Worm (Caenorhabditis elegans) whole organism, mixed stage, embryonic: ENCODE measurements around the gene dhcr-24.

Source experiments
- M03D4.4 ChIP-seq: sonication (generic microtip); optimal IDR thresholded peaks from 2 replicates; lab custom pipeline; 2017; ENCODE audit warnings: mild to moderate bottlenecking, missing genetic modification characterization, missing compliant biosample characterization
- bed-3 ChIP-seq: fragments of 200-800 bp; sonication (Bioruptor generic); optimal IDR thresholded peaks from 3 replicates; lab custom pipeline; 2018; ENCODE audit warnings: mild to moderate bottlenecking, missing genetic modification characterization, moderate library complexity, missing compliant biosample characterization
- blmp-1 ChIP-seq: fragments of 150-350 bp; optimal IDR thresholded peaks from 2 replicates; lab custom pipeline; 2014; ENCODE audit warnings: missing biosample characterization, missing genetic modification characterization
- ceh-39 ChIP-seq: fragments of 150-350 bp; optimal IDR thresholded peaks from 2 replicates; lab custom pipeline; 2014; ENCODE audit warnings: missing biosample characterization, missing genetic modification characterization
- ceh-43 ChIP-seq: fragments of 200-800 bp; sonication (Bioruptor generic); optimal IDR thresholded peaks from 2 replicates; lab custom pipeline; 2018; ENCODE audit warnings: mild to moderate bottlenecking, missing genetic modification characterization, moderate library complexity, missing compliant biosample characterization
- ceh-83 ChIP-seq: fragments of 200-800 bp; sonication (Bioruptor generic); optimal IDR thresholded peaks from 2 replicates; lab custom pipeline; 2018; ENCODE audit warnings: mild to moderate bottlenecking, missing genetic modification characterization, missing compliant biosample characterization
- ces-1 ChIP-seq: fragments of 150-350 bp; optimal IDR thresholded peaks from 2 replicates; lab custom pipeline; 2014; ENCODE audit warnings: missing biosample characterization, missing genetic modification reagents, missing genetic modification characterization
- cnd-1 ChIP-seq: fragments of 200-800 bp; sonication (Bioruptor generic); optimal IDR thresholded peaks from 2 replicates; lab custom pipeline; 2018; ENCODE audit warnings: mild to moderate bottlenecking, missing genetic modification characterization, missing compliant biosample characterization
- drap-1 ChIP-seq: fragments of 200-800 bp; sonication (Bioruptor generic); optimal IDR thresholded peaks from 3 replicates; lab custom pipeline; 2018; ENCODE audit warnings: mild to moderate bottlenecking, missing genetic modification characterization, missing compliant biosample characterization
- elt-1 ChIP-seq: sonication (generic microtip); optimal IDR thresholded peaks from 2 replicates; lab custom pipeline; 2017; ENCODE audit warnings: missing genetic modification characterization, mild to moderate bottlenecking, missing compliant biosample characterization, antibody characterized with exemption, moderate library complexity, borderline replicate concordance; ENCODE audit not compliant: insufficient read depth
- elt-3 ChIP-seq: fragments of 150-350 bp; optimal IDR thresholded peaks from 2 replicates; lab custom pipeline; 2014; ENCODE audit warnings: missing biosample characterization, missing genetic modification characterization
- flh-1 ChIP-seq: fragments of 200-800 bp; sonication (Bioruptor generic); optimal IDR thresholded peaks from 2 replicates; lab custom pipeline; 2018; ENCODE audit warnings: mild to moderate bottlenecking, missing genetic modification characterization, moderate library complexity, missing compliant biosample characterization
- ham-2 ChIP-seq: fragments of 200-800 bp; sonication (Bioruptor generic); optimal IDR thresholded peaks from 2 replicates; lab custom pipeline; 2018; ENCODE audit warnings: mild to moderate bottlenecking, missing genetic modification characterization, missing compliant biosample characterization
- hlh-1 ChIP-seq: fragments of 150-350 bp; optimal IDR thresholded peaks from 2 replicates; lab custom pipeline; 2014; ENCODE audit warnings: missing biosample characterization, missing genetic modification reagents, missing genetic modification characterization
- lin-13 ChIP-seq: fragments of 150-350 bp; optimal IDR thresholded peaks from 2 replicates; lab custom pipeline; 2014; ENCODE audit warnings: missing biosample characterization, missing genetic modification characterization
- lin-32 ChIP-seq: fragments of 200-800 bp; sonication (Bioruptor generic); optimal IDR thresholded peaks from 2 replicates; lab custom pipeline; 2018; ENCODE audit warnings: mild to moderate bottlenecking, missing genetic modification characterization, missing compliant biosample characterization
- lsy-2 ChIP-seq: fragments of 150-350 bp; optimal IDR thresholded peaks from 2 replicates; lab custom pipeline; 2014; ENCODE audit warnings: missing biosample characterization, missing genetic modification characterization
- mab-5 ChIP-seq: fragments of 150-350 bp; optimal IDR thresholded peaks from 2 replicates; lab custom pipeline; 2014; ENCODE audit warnings: missing biosample characterization, missing genetic modification characterization
- mep-1 ChIP-seq: fragments of 150-350 bp; optimal IDR thresholded peaks from 2 replicates; lab custom pipeline; 2017; ENCODE audit warnings: missing biosample characterization, missing genetic modification reagents, missing genetic modification characterization, inconsistent platforms
- mls-2 ChIP-seq: sonication (generic microtip); optimal IDR thresholded peaks from 2 replicates; lab custom pipeline; 2016; ENCODE audit warnings: mild to moderate bottlenecking, missing genetic modification characterization, moderate library complexity, missing compliant biosample characterization
- nhr-12 ChIP-seq: fragments of 150-350 bp; optimal IDR thresholded peaks from 2 replicates; lab custom pipeline; 2014; ENCODE audit warnings: missing biosample characterization, missing genetic modification characterization
- nhr-2 ChIP-seq: fragments of 150-350 bp; optimal IDR thresholded peaks from 2 replicates; lab custom pipeline; 2014; ENCODE audit warnings: missing biosample characterization, missing genetic modification characterization
- nhr-237 ChIP-seq: fragments of 150-350 bp; optimal IDR thresholded peaks from 2 replicates; lab custom pipeline; 2014; ENCODE audit warnings: missing biosample characterization, missing genetic modification characterization
- nhr-28 ChIP-seq: fragments of 150-350 bp; optimal IDR thresholded peaks from 2 replicates; lab custom pipeline; 2014; ENCODE audit warnings: missing biosample characterization, missing genetic modification characterization
- nhr-76 ChIP-seq: sonication (generic microtip); optimal IDR thresholded peaks from 2 replicates; lab custom pipeline; 2017; ENCODE audit warnings: missing biosample characterization, missing genetic modification characterization
- pha-4 ChIP-seq: fragments of 150-350 bp; optimal IDR thresholded peaks from 2 replicates; lab custom pipeline; 2018; ENCODE audit warnings: missing biosample characterization, missing genetic modification reagents, missing genetic modification characterization
- sem-2 ChIP-seq: fragments of 200-800 bp; sonication (Bioruptor generic); optimal IDR thresholded peaks from 2 replicates; lab custom pipeline; 2018; ENCODE audit warnings: mild to moderate bottlenecking, missing genetic modification characterization, missing compliant biosample characterization
- snpc-4 ChIP-seq: fragments of 150-350 bp; optimal IDR thresholded peaks from 2 replicates; lab custom pipeline; 2014; ENCODE audit warnings: missing biosample characterization, missing genetic modification characterization
- sptf-1 ChIP-seq: sonication (generic microtip); optimal IDR thresholded peaks from 2 replicates; lab custom pipeline; 2017; ENCODE audit warnings: mild to moderate bottlenecking, missing genetic modification characterization, moderate library complexity, missing compliant biosample characterization
- tbx-8 ChIP-seq: fragments of 200-800 bp; sonication (Bioruptor generic); optimal IDR thresholded peaks from 2 replicates; lab custom pipeline; 2018; ENCODE audit warnings: mild to moderate bottlenecking, missing genetic modification characterization, moderate library complexity, missing compliant biosample characterization
- unc-120 ChIP-seq: sonication (generic microtip); optimal IDR thresholded peaks from 2 replicates; lab custom pipeline; 2017; ENCODE audit warnings: missing genetic modification characterization, missing compliant biosample characterization; ENCODE audit not compliant: poor library complexity, severe bottlenecking
- unc-39 ChIP-seq: fragments of 150-350 bp; optimal IDR thresholded peaks from 2 replicates; lab custom pipeline; 2014; ENCODE audit warnings: missing biosample characterization, missing genetic modification characterization
- unc-62 ChIP-seq: fragments of 150-350 bp; optimal IDR thresholded peaks from 2 replicates; lab custom pipeline; 2014; ENCODE audit warnings: missing biosample characterization, missing genetic modification reagents, missing genetic modification characterization
- zip-8 ChIP-seq: fragments of 150-350 bp; optimal IDR thresholded peaks from 2 replicates; lab custom pipeline; 2014; ENCODE audit warnings: missing biosample characterization, missing genetic modification characterization
- ztf-11 ChIP-seq: fragments of 150-350 bp; optimal IDR thresholded peaks from 2 replicates; lab custom pipeline; 2014; ENCODE audit warnings: missing biosample characterization, missing genetic modification characterization

dhcr-24 gene

DNA sequence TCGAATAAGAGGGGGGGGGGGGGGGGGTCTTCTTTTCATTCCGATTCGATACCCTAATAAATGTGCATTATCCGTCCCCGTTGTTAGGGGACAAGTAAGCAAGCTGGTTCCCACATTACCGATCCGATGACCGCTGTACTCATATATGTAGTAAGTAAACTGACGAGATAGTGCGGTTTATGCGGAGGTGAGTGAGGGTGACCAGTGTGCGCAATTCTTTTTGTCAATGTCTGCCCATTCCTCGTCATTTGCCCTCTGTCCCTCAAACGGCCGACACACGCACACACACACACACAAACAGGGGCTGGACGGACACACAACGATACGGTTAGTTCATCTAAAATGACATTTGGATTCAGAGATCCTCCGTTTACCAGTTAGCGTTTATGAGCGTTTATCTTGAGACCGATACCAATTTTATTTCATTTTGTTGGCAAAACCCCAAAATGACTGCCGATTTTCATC is 11.7 kb downstream of the dhcr-24 start, which contains the start of gene aat-3:
Gene aat-3 (plus strand): TSS at position 51 of the 465 bp plus-strand sequence.
- TF ChIP-seq sptf-1 (tag; lab: Kevin White, UChicago) (peak; percentile 40), nhr-2 (peak; percentile 88), tbx-8 (GFP tag; lab: Kevin White, UChicago) (no peak), lin-13 (tag; lab: Kevin White, UChicago) (no peak), nhr-12 (tag; lab: Kevin White, UChicago) (no peak), lsy-2 (tag; lab: Kevin White, UChicago) (no peak), cnd-1 (peak; percentile 10), drap-1 (GFP tag; lab: Kevin White, UChicago) (peak; percentile 49), mep-1 (tag; lab: Kevin White, UChicago) (peak; percentile 16), ceh-43 (GFP tag; lab: Kevin White, UChicago) (no peak), unc-120 (tag; lab: Kevin White, UChicago) (peak; percentile 8), mls-2 (tag; lab: Kevin White, UChicago) (peak; percentile 71), ceh-39 (tag; lab: Kevin White, UChicago) (no peak), nhr-28 (no peak)
- TF ChIP-seq, all 35 proteins: peak for 7

DNA sequence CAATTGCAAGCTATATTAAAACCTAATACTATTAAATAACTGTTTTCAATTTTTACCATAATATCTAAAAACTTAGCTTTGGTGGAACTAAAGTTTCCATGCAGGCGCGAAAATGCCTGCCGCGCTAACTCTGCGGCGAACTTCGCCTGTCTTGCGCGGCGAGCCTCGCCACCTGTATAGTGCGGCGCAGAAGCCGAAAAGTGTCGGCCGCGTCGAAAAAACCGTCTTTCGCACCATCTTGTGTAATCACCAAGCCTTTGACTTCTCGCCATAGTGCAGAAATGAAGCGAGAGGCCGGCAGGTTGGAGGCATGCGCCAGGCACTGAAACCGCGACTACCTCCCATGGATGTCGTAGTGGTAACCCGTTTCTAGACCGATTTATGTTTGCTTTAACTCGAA is 12.5 kb downstream of the dhcr-24 start:
- no peak for TF ChIP-seq nhr-76
- no peak for TF ChIP-seq lsy-2 (tag; lab: Kevin White, UChicago)
- no peak for TF ChIP-seq sem-2 (GFP tag; lab: Kevin White, UChicago)

ce11 chrX:2550665-2551064 is 13.3 kb downstream of the dhcr-24 start:
- TF ChIP-seq ces-1, result peak; percentile 1
- TF ChIP-seq tbx-8 (GFP tag; lab: Kevin White, UChicago), result no peak
- TF ChIP-seq, all 35 proteins: peak for 1

- peak; percentile 50 for TF ChIP-seq tbx-8 (GFP tag; lab: Kevin White, UChicago)
- peak; percentile 59 for TF ChIP-seq unc-62 (GFP tag; lab: Kevin White, UChicago)
- no peak for TF ChIP-seq unc-39 (tag; lab: Kevin White, UChicago)
- TF ChIP-seq snpc-4 (tag; lab: Kevin White, UChicago), result no peak
- TF ChIP-seq lin-13 (tag; lab: Kevin White, UChicago), result peak; percentile 16
- no peak for TF ChIP-seq nhr-12 (tag; lab: Kevin White, UChicago)
- TF ChIP-seq elt-1, result no peak
- TF ChIP-seq zip-8 (tag; lab: Kevin White, UChicago), result no peak
- TF ChIP-seq cnd-1, result peak; percentile 93
- peak; percentile 94 for TF ChIP-seq mls-2 (tag; lab: Kevin White, UChicago)
- TF ChIP-seq pha-4 (tag; lab: Kevin White, UChicago), result peak; percentile 33
- no peak for TF ChIP-seq lsy-2 (tag; lab: Kevin White, UChicago)
- TF ChIP-seq mep-1 (tag; lab: Kevin White, UChicago), result peak; percentile 34
- TF ChIP-seq nhr-237 (tag; lab: Kevin White, UChicago), result peak; percentile 41
- no peak for TF ChIP-seq elt-3
- TF ChIP-seq ceh-39 (tag; lab: Kevin White, UChicago), result no peak
- TF ChIP-seq ces-1, result no peak
- no peak for TF ChIP-seq ztf-11 (tag; lab: Kevin White, UChicago)
- peak; percentile 85 for TF ChIP-seq sem-2 (GFP tag; lab: Kevin White, UChicago)
- TF ChIP-seq nhr-28, result no peak
- TF ChIP-seq nhr-2, result no peak
- TF ChIP-seq blmp-1 (tag; lab: Kevin White, UChicago), result no peak
- peak; percentile 69 for TF ChIP-seq hlh-1 (tag; lab: Kevin White, UChicago)
- TF ChIP-seq ceh-83, result peak; percentile 95
- no peak for TF ChIP-seq nhr-76
- TF ChIP-seq M03D4.4 (tag; lab: Kevin White, UChicago), result peak; percentile 89
- peak; percentile 78 for TF ChIP-seq bed-3 (GFP tag; lab: Kevin White, UChicago)
- peak; percentile 86 for TF ChIP-seq unc-120 (tag; lab: Kevin White, UChicago)
- peak; percentile 92 for TF ChIP-seq sptf-1 (tag; lab: Kevin White, UChicago)
- peak; percentile 82 for TF ChIP-seq lin-32 (GFP tag; lab: Kevin White, UChicago)
- peak; percentile 90 for TF ChIP-seq ham-2 (GFP tag; lab: Kevin White, UChicago)
- no peak for TF ChIP-seq mab-5 (tag; lab: Kevin White, UChicago)
- TF ChIP-seq flh-1 (GFP tag; lab: Kevin White, UChicago), result peak; percentile 82
- peak; percentile 84 for TF ChIP-seq ceh-43 (GFP tag; lab: Kevin White, UChicago)
- peak; percentile 90 for TF ChIP-seq drap-1 (GFP tag; lab: Kevin White, UChicago)
- TF ChIP-seq, all 35 proteins: peak for 20
Observed at ce11 chrX:2549322-2549721, 14.6 kb downstream of the dhcr-24 start.
